Worm (Caenorhabditis elegans) whole organism, L4 larva: ENCODE results near the gene T26C5.3.
A peak's percentile ranks its signal among the peaks of the same experiment; 100 is the strongest.

ENCODE experiments used
- D1046.2 ChIP-seq: fragments of 200-800 bp; sonication (Bioruptor generic); IDR thresholded peaks from 2 replicates; pipeline ENCODE4 v1.3.6; 2022; ENCODE audit warnings: missing genetic modification characterization, missing compliant biosample characterization
- F10B5.3 ChIP-seq: sonication (generic microtip); optimal IDR thresholded peaks from 2 replicates; lab custom pipeline; 2016; ENCODE audit warnings: mild to moderate bottlenecking, missing genetic modification characterization, missing compliant biosample characterization
- R02D3.7 ChIP-seq: fragments of 150-350 bp; sonication (generic microtip); optimal IDR thresholded peaks from 3 replicates; lab custom pipeline; 2014; ENCODE audit warnings: missing biosample characterization, missing genetic modification characterization
- T20F7.1 ChIP-seq: fragments of 200-800 bp; sonication (Bioruptor generic); optimal IDR thresholded peaks from 2 replicates; lab custom pipeline; 2018; ENCODE audit warnings: mild to moderate bottlenecking, missing genetic modification characterization, missing compliant biosample characterization
- T26A8.4 ChIP-seq: fragments of 200-800 bp; sonication (Bioruptor generic); IDR thresholded peaks from 2 replicates; pipeline ENCODE4 v1.3.6; 2022; ENCODE audit warnings: missing genetic modification characterization, missing compliant biosample characterization
- Y48G9A.11 ChIP-seq: fragments of 200-800 bp; sonication (Bioruptor generic); IDR thresholded peaks from 2 replicates; pipeline ENCODE4 v1.3.6; 2022; ENCODE audit warnings: missing genetic modification reagents, missing genetic modification characterization, missing compliant biosample characterization
- ZK546.5 ChIP-seq, 2 experiments: sonication (generic microtip); optimal IDR thresholded peaks; 2 replicates each; lab custom pipeline; 2017; ENCODE audit warnings: missing biosample characterization in 2 of 2, missing genetic modification characterization in 2 of 2
- aha-1 ChIP-seq: fragments of 150-350 bp; peaks from one replicate; lab custom pipeline; 2014; ENCODE audit warnings: missing biosample characterization, missing genetic modification characterization
- ama-1 ChIP-seq: fragments of 150-350 bp; optimal IDR thresholded peaks from 2 replicates; lab custom pipeline; 2014; ENCODE audit warnings: inconsistent platforms, mixed read lengths
- ceh-20 ChIP-seq: fragments of 200-800 bp; sonication (Bioruptor generic); IDR thresholded peaks from 2 replicates; pipeline ENCODE4 v1.3.6; 2022; ENCODE audit warnings: missing genetic modification reagents, missing genetic modification characterization, missing compliant biosample characterization
- ceh-44 ChIP-seq: fragments of 200-800 bp; sonication (Bioruptor generic); IDR thresholded peaks from 2 replicates; pipeline ENCODE4 v1.3.6; 2022; ENCODE audit warnings: missing genetic modification reagents, missing genetic modification characterization, missing compliant biosample characterization
- ceh-82 ChIP-seq: sonication (generic microtip); optimal IDR thresholded peaks from 2 replicates; lab custom pipeline; 2017; ENCODE audit warnings: missing biosample characterization, missing genetic modification characterization
- ces-1 ChIP-seq: fragments of 150-350 bp; sonication (generic microtip); optimal IDR thresholded peaks from 4 replicates; lab custom pipeline; 2014; ENCODE audit warnings: missing biosample characterization, missing genetic modification reagents, missing genetic modification characterization
- dmd-6 ChIP-seq: fragments of 200-800 bp; sonication (Bioruptor generic); IDR thresholded peaks from 2 replicates; pipeline ENCODE4 v1.3.6; 2022; ENCODE audit warnings: missing genetic modification reagents, missing genetic modification characterization, missing compliant biosample characterization
- duxl-1 ChIP-seq: sonication (generic microtip); optimal IDR thresholded peaks from 2 replicates; lab custom pipeline; 2016; ENCODE audit warnings: mild to moderate bottlenecking, missing genetic modification characterization, moderate library complexity, missing compliant biosample characterization; ENCODE audit not compliant: poor library complexity
- fos-1 ChIP-seq: fragments of 150-350 bp; optimal IDR thresholded peaks from 2 replicates; lab custom pipeline; 2014; ENCODE audit warnings: missing biosample characterization, missing genetic modification characterization
- hlh-11 ChIP-seq: fragments of 200-800 bp; sonication (Bioruptor generic); optimal IDR thresholded peaks from 2 replicates; lab custom pipeline; 2018; ENCODE audit warnings: mild to moderate bottlenecking, missing genetic modification characterization, missing compliant biosample characterization
- hlh-30 ChIP-seq: sonication (generic microtip); optimal IDR thresholded peaks from 2 replicates; lab custom pipeline; 2017; ENCODE audit warnings: antibody characterized with exemption, mild to moderate bottlenecking, missing genetic modification characterization, missing compliant biosample characterization; ENCODE audit not compliant: insufficient read depth
- jun-1 ChIP-seq: fragments of 150-350 bp; optimal IDR thresholded peaks from 2 replicates; lab custom pipeline; 2014; ENCODE audit warnings: missing biosample characterization, missing genetic modification reagents, missing genetic modification characterization
- lim-7 ChIP-seq: fragments of 200-800 bp; sonication (Bioruptor generic); IDR thresholded peaks from 2 replicates; pipeline ENCODE4 v1.3.6; 2022; ENCODE audit warnings: missing genetic modification characterization, missing compliant biosample characterization
- lin-1 ChIP-seq: fragments of 200-800 bp; sonication (Bioruptor generic); IDR thresholded peaks from 2 replicates; pipeline ENCODE4 v1.3.6; 2022; ENCODE audit warnings: missing genetic modification reagents, missing genetic modification characterization, missing compliant biosample characterization
- lin-29 ChIP-seq: fragments of 200-800 bp; sonication (Bioruptor generic); IDR thresholded peaks from 2 replicates; pipeline ENCODE4 v1.3.6; 2022; ENCODE audit warnings: missing genetic modification reagents, missing genetic modification characterization, missing compliant biosample characterization
- lin-38 ChIP-seq: fragments of 200-800 bp; sonication (Bioruptor generic); IDR thresholded peaks from 2 replicates; pipeline ENCODE4 v1.3.6; 2022; ENCODE audit warnings: missing genetic modification reagents, missing genetic modification characterization, missing compliant biosample characterization
- lin-39 ChIP-seq: fragments of 150-350 bp; optimal IDR thresholded peaks from 2 replicates; lab custom pipeline; 2014; ENCODE audit warnings: missing biosample characterization, missing genetic modification reagents, missing genetic modification characterization
- madf-9 ChIP-seq: fragments of 200-800 bp; sonication (Bioruptor generic); conservative IDR thresholded peaks from 2 replicates; pipeline ENCODE4 v1.3.6; 2022; ENCODE audit warnings: missing genetic modification reagents, missing genetic modification characterization, missing compliant biosample characterization
- mdl-1 ChIP-seq, 2 experiments: fragments of 150-350 bp in 1 of 2; sonication (generic microtip) in 1 of 2; optimal IDR thresholded peaks; 2 replicates each; lab custom pipeline; 2014 to 2017; ENCODE audit warnings: missing biosample characterization in 2 of 2, missing genetic modification characterization in 2 of 2
- mdt-29 ChIP-seq: fragments of 200-800 bp; sonication (Bioruptor generic); IDR thresholded peaks from 2 replicates; pipeline ENCODE4 v1.3.6; 2022; ENCODE audit warnings: missing genetic modification reagents, missing genetic modification characterization, missing compliant biosample characterization
- mep-1 ChIP-seq: fragments of 150-350 bp; sonication (generic microtip); optimal IDR thresholded peaks from 3 replicates; lab custom pipeline; 2014; ENCODE audit warnings: missing biosample characterization, missing genetic modification characterization
- mes-2 ChIP-seq: sonication (generic microtip); optimal IDR thresholded peaks from 2 replicates; lab custom pipeline; 2016; ENCODE audit warnings: missing genotype, mild to moderate bottlenecking, missing genetic modification characterization, missing compliant biosample characterization; ENCODE audit not compliant: poor library complexity, severe bottlenecking
- mxl-2 ChIP-seq: fragments of 200-800 bp; sonication (Bioruptor generic); conservative IDR thresholded peaks from 2 replicates; pipeline ENCODE4 v1.3.6; 2022; ENCODE audit warnings: missing genetic modification reagents, missing genetic modification characterization, missing compliant biosample characterization
- mxl-3 ChIP-seq: fragments of 200-800 bp; sonication (Bioruptor generic); optimal IDR thresholded peaks from 2 replicates; lab custom pipeline; 2018; ENCODE audit warnings: mild to moderate bottlenecking, missing genetic modification characterization, missing compliant biosample characterization
- nhr-102 ChIP-seq: sonication (generic microtip); optimal IDR thresholded peaks from 2 replicates; lab custom pipeline; 2016; ENCODE audit warnings: mild to moderate bottlenecking, missing genetic modification characterization, moderate library complexity, missing compliant biosample characterization
- nhr-237 ChIP-seq: sonication (generic microtip); optimal IDR thresholded peaks from 2 replicates; lab custom pipeline; 2017; ENCODE audit warnings: missing biosample characterization, missing genetic modification characterization
- nhr-28 ChIP-seq: fragments of 150-350 bp; optimal IDR thresholded peaks from 2 replicates; lab custom pipeline; 2014; ENCODE audit warnings: missing biosample characterization, missing genetic modification characterization
- nhr-6 ChIP-seq: fragments of 150-350 bp; optimal IDR thresholded peaks from 2 replicates; lab custom pipeline; 2014; ENCODE audit warnings: missing biosample characterization, missing genetic modification characterization
- nhr-77 ChIP-seq: fragments of 150-350 bp; optimal IDR thresholded peaks from 2 replicates; lab custom pipeline; 2014; ENCODE audit warnings: missing biosample characterization, missing genetic modification characterization
- pha-4 ChIP-seq, 2 experiments: fragments of 150-350 bp in 1 of 2; fragments of 200-800 bp in 1 of 2; sonication (Bioruptor generic) in 1 of 2; IDR thresholded peaks in 1 of 2; optimal IDR thresholded peaks in 1 of 2; 2 replicates each; pipeline versions ENCODE4 v1.3.6 to Lab custom; 2014 to 2022; ENCODE audit warnings: missing genetic modification characterization in 2 of 2, missing genetic modification reagents in 2 of 2, missing biosample characterization in 1 of 2, missing compliant biosample characterization in 1 of 2
- rbr-2 ChIP-seq: sonication (generic microtip); optimal IDR thresholded peaks from 2 replicates; lab custom pipeline; 2016; ENCODE audit warnings: missing genotype, missing genetic modification characterization, missing compliant biosample characterization
- set-16 ChIP-seq: fragments of 200-800 bp; sonication (Bioruptor generic); IDR thresholded peaks from 2 replicates; pipeline ENCODE4 v1.3.6; 2022; ENCODE audit warnings: missing genetic modification reagents, missing genetic modification characterization, missing compliant biosample characterization
- skn-1 ChIP-seq: fragments of 150-350 bp; optimal IDR thresholded peaks from 2 replicates; lab custom pipeline; 2014; ENCODE audit warnings: missing biosample characterization, missing genetic modification characterization
- tra-1 ChIP-seq: fragments of 200-800 bp; sonication (Bioruptor generic); IDR thresholded peaks from 2 replicates; pipeline ENCODE4 v1.3.6; 2022; ENCODE audit warnings: missing genetic modification reagents, missing genetic modification characterization, missing compliant biosample characterization
- unc-130 ChIP-seq: sonication (generic microtip); optimal IDR thresholded peaks from 2 replicates; lab custom pipeline; 2016; ENCODE audit warnings: missing genetic modification reagents, missing genetic modification characterization, missing compliant biosample characterization
- unc-39 ChIP-seq: sonication (generic microtip); optimal IDR thresholded peaks from 2 replicates; lab custom pipeline; 2017; ENCODE audit warnings: missing biosample characterization, missing genetic modification characterization
- zip-11 ChIP-seq: fragments of 200-800 bp; sonication (Bioruptor generic); IDR thresholded peaks from 2 replicates; pipeline ENCODE4 v1.3.6; 2022; ENCODE audit warnings: missing genetic modification characterization, missing compliant biosample characterization
- zip-2 ChIP-seq: fragments of 150-350 bp; optimal IDR thresholded peaks from 2 replicates; lab custom pipeline; 2014; ENCODE audit warnings: missing biosample characterization, missing genetic modification characterization
- ztf-11 ChIP-seq: fragments of 150-350 bp; optimal IDR thresholded peaks from 2 replicates; lab custom pipeline; 2014; ENCODE audit warnings: missing biosample characterization, missing genetic modification characterization
- ztf-7 ChIP-seq: fragments of 150-350 bp; optimal IDR thresholded peaks from 2 replicates; lab custom pipeline; 2014; ENCODE audit warnings: missing biosample characterization, missing genetic modification characterization

The T26C5.3 gene

ce11 chrII:9282787-9283186, 46.4 kb downstream of the T26C5.3 start (continued):
- TF ChIP-seq zip-2 (tag; lab: Kevin White, UChicago) (no peak), ztf-7 (tag; lab: Kevin White, UChicago) (peak; percentile 66), lim-7 (GFP tag; lab: Robert Waterston, UW) (no peak), mxl-2 (no peak), ces-1 (no peak), skn-1 (tag; lab: Kevin White, UChicago) (no peak), nhr-237 (tag; lab: Kevin White, UChicago) (peak; percentile 39), unc-130 (GFP tag; lab: Kevin White, UChicago) (no peak), mxl-3 (GFP tag; lab: Kevin White, UChicago) (peak; percentile 93), nhr-28 (tag; lab: Kevin White, UChicago) (peak; percentile 100), pha-4 (GFP tag; IDR thresholded peaks at IDR 0.05; lab: Robert Waterston, UW) (peak; percentile 57), pha-4 (tag; optimal IDR thresholded peaks at IDR 0.05; lab: Kevin White, UChicago) (peak; percentile 93), ceh-44 (GFP tag; lab: Robert Waterston, UW) (0 out of 2 replicates have a peak, but pooled peaks have one; percentile 14), R02D3.7 (tag; lab: Kevin White, UChicago) (no peak), set-16 (GFP tag; lab: Robert Waterston, UW) (peak; percentile 51), ztf-11 (tag; lab: Kevin White, UChicago) (no peak), ceh-20 (peak; percentile 45; the same call in 1 of the 2 replicates), lin-1 (peak; percentile 74), F10B5.3 (tag; lab: Kevin White, UChicago) (peak; percentile 43), mdt-29 (GFP tag; lab: Robert Waterston, UW) (peak; percentile 63; the same call in 1 of the 2 replicates), ceh-82 (tag; lab: Kevin White, UChicago) (no peak), rbr-2 (tag; lab: Kevin White, UChicago) (peak; percentile 88), mdl-1 (tag; optimal IDR thresholded peaks at IDR 0.05; lab: Kevin White, UChicago) (peak; percentile 41 to 93), madf-9 (GFP tag; lab: Robert Waterston, UW) (0 out of 2 replicates have a peak, but pooled peaks have one; percentile 23), ama-1 (lab: Kevin White, UChicago) (peak; percentile 94), Y48G9A.11 (GFP tag; lab: Robert Waterston, UW) (no peak), jun-1 (peak; percentile 66)
- TF ChIP-seq, all 104 proteins: peak for 67

- TF ChIP-seq ztf-7 (tag; lab: Kevin White, UChicago) (peak; percentile 14), F10B5.3 (tag; lab: Kevin White, UChicago) (no peak), mep-1 (tag; lab: Kevin White, UChicago) (peak; percentile 70), pha-4 (GFP tag; IDR thresholded peaks at IDR 0.05; lab: Robert Waterston, UW) (peak; percentile 59; the same call in 1 of the 2 replicates), pha-4 (tag; optimal IDR thresholded peaks at IDR 0.05; lab: Kevin White, UChicago) (no peak), lin-29 (GFP tag; lab: Robert Waterston, UW) (no peak), nhr-102 (tag; lab: Kevin White, UChicago) (peak; percentile 78), unc-39 (no peak), fos-1 (peak; percentile 33), zip-11 (GFP tag; lab: Robert Waterston, UW) (no peak), duxl-1 (tag; lab: Kevin White, UChicago) (no peak), T26A8.4 (peak; percentile 37; the same call in 1 of the 2 replicates), ceh-20 (peak; percentile 18; the same call in 1 of the 2 replicates), lin-39 (tag; lab: Kevin White, UChicago) (no peak), R02D3.7 (tag; lab: Kevin White, UChicago) (no peak), nhr-6 (tag; lab: Kevin White, UChicago) (no peak), nhr-237 (tag; lab: Kevin White, UChicago) (no peak), T20F7.1 (peak; percentile 62), mes-2 (tag; lab: Kevin White, UChicago) (peak; percentile 66), mxl-2 (peak; percentile 63; the same call in 1 of the 2 replicates), dmd-6 (GFP tag; lab: Robert Waterston, UW) (peak; percentile 97), nhr-77 (peak; percentile 95), nhr-28 (tag; lab: Kevin White, UChicago) (peak; percentile 94), D1046.2 (GFP tag; lab: Robert Waterston, UW) (no peak), hlh-30 (tag; lab: Kevin White, UChicago) (peak; percentile 96), ZK546.5 (tag; optimal IDR thresholded peaks at IDR 0.05; lab: Kevin White, UChicago) (no peak), aha-1 (tag; lab: Kevin White, UChicago) (peak; percentile 94), tra-1 (GFP tag; lab: Robert Waterston, UW) (peak; percentile 50; the same call in 1 of the 2 replicates), hlh-11 (peak; percentile 97), lin-38 (GFP tag; lab: Robert Waterston, UW) (0 out of 2 replicates have a peak, but pooled peaks have one; percentile 12), zip-2 (tag; lab: Kevin White, UChicago) (peak; percentile 65)
Observed at ce11 chrII:9283668-9284357, 47.4 kb downstream of the T26C5.3 start.
